Fruit fly (Drosophila melanogaster) whole organism, adult: ENCODE measurements around the gene SK.

Experiments used
- CG11617 ChIP-seq: fragments of 200-800 bp; sonication (Bioruptor generic); optimal IDR thresholded peaks from 2 replicates; lab custom pipeline; 2017; ENCODE audit warnings: mild to moderate bottlenecking, missing biosample characterization, missing genetic modification reagents, missing genetic modification characterization
- CG14711 ChIP-seq: fragments of 200-800 bp; sonication (Bioruptor generic); optimal IDR thresholded peaks from 2 replicates; lab custom pipeline; 2018; ENCODE audit warnings: missing biosample characterization, mild to moderate bottlenecking, missing genetic modification characterization, moderate library complexity
- Crg-1 ChIP-seq: fragments of 200-800 bp; sonication (Bioruptor generic); optimal IDR thresholded peaks from 2 replicates; lab custom pipeline; 2016; ENCODE audit warnings: missing biosample characterization, missing genetic modification characterization
- Hr96 ChIP-seq: fragments of 200-800 bp; sonication (Bioruptor generic); optimal IDR thresholded peaks from 2 replicates; lab custom pipeline; 2016; ENCODE audit warnings: missing biosample characterization, missing genetic modification characterization
- Mnt ChIP-seq: fragments of 200-800 bp; sonication (Bioruptor generic); optimal IDR thresholded peaks from 2 replicates; lab custom pipeline; 2016; ENCODE audit warnings: missing biosample characterization, mild to moderate bottlenecking, missing genetic modification characterization
- bab1 ChIP-seq: fragments of 200-800 bp; sonication (Bioruptor generic); optimal IDR thresholded peaks from 3 replicates; lab custom pipeline; 2019; ENCODE audit warnings: missing biosample characterization, mild to moderate bottlenecking, missing genetic modification characterization, moderate library complexity
- cnc ChIP-seq, 2 experiments: fragments of >200 bp; optimal IDR thresholded peaks; 2 replicates each; lab custom pipeline; 2017
- kay ChIP-seq: fragments of 200-800 bp; sonication (Bioruptor generic); peaks from one replicate; lab custom pipeline; 2016; ENCODE audit warnings: missing biosample characterization, missing genetic modification characterization, borderline replicate concordance
- ovo ChIP-seq: fragments of 200-800 bp; sonication (Bioruptor generic); optimal IDR thresholded peaks from 2 replicates; lab custom pipeline; 2016; ENCODE audit warnings: missing biosample characterization, missing genetic modification characterization
- pad ChIP-seq: fragments of 200-800 bp; sonication (Bioruptor generic); optimal IDR thresholded peaks from 3 replicates; lab custom pipeline; 2017; ENCODE audit warnings: missing biosample characterization, missing genetic modification characterization, mild to moderate bottlenecking, moderate library complexity, missing genetic modification reagents
- tj ChIP-seq: fragments of 200-800 bp; sonication (Bioruptor generic); optimal IDR thresholded peaks from 3 replicates; lab custom pipeline; 2017; ENCODE audit warnings: missing biosample characterization, mild to moderate bottlenecking, missing genetic modification characterization, moderate library complexity
- toe ChIP-seq: fragments of 200-800 bp; sonication (Bioruptor generic); optimal IDR thresholded peaks from 2 replicates; lab custom pipeline; 2016; ENCODE audit warnings: missing biosample characterization, missing genetic modification characterization

- TF ChIP-seq Crg-1 (GFP tag; lab: Kevin White, UChicago) (no peak), toe (no peak), bab1 (GFP tag; lab: Kevin White, UChicago) (no peak), Hr96 (GFP tag; lab: Kevin White, UChicago) (no peak), cnc (optimal IDR thresholded peaks at IDR 0.05; lab: Kevin White, UChicago) (no peak), CG14711 (tag; lab: Kevin White, UChicago) (peak; percentile 16), ovo (GFP tag; lab: Kevin White, UChicago) (no peak), Mnt (GFP tag; lab: Kevin White, UChicago) (peak; percentile 42), CG11617 (GFP tag; lab: Kevin White, UChicago) (no peak), tj (GFP tag; lab: Kevin White, UChicago) (peak; percentile 16), kay (GFP tag; lab: Kevin White, UChicago) (no peak), pad (no peak)
Observed at dm6 chrX:5421407-5422250, 81.6 kb downstream of the SK start, which contains the start of gene Usp16-45.
